Worm (Caenorhabditis elegans) whole organism, L1 larva: ENCODE results near the gene abhd-14.
A peak's percentile ranks its signal among the peaks of the same experiment; 100 is the strongest.

Experiments
- C16A3.4 ChIP-seq: fragments of 150-350 bp; optimal IDR thresholded peaks from 2 replicates; lab custom pipeline; 2014; ENCODE audit warnings: missing biosample characterization, missing genetic modification characterization
- C34B4.2 ChIP-seq: sonication (generic microtip); optimal IDR thresholded peaks from 2 replicates; lab custom pipeline; 2017; ENCODE audit warnings: mild to moderate bottlenecking, missing genetic modification characterization, missing compliant biosample characterization
- F16B12.6 ChIP-seq: fragments of 150-350 bp; optimal IDR thresholded peaks from 2 replicates; lab custom pipeline; 2014; ENCODE audit warnings: missing biosample characterization, missing genetic modification characterization
- alr-1 ChIP-seq: fragments of 200-800 bp; sonication (Bioruptor generic); optimal IDR thresholded peaks from 2 replicates; lab custom pipeline; 2018; ENCODE audit warnings: borderline replicate concordance, mild to moderate bottlenecking, missing genetic modification characterization, missing compliant biosample characterization
- aly-2 ChIP-seq: fragments of 150-350 bp; optimal IDR thresholded peaks from 2 replicates; lab custom pipeline; 2014; ENCODE audit warnings: missing biosample characterization, missing genetic modification characterization
- blmp-1 ChIP-seq: fragments of 150-350 bp; optimal IDR thresholded peaks from 2 replicates; lab custom pipeline; 2014; ENCODE audit warnings: missing biosample characterization, missing genetic modification characterization
- ceh-8 ChIP-seq: fragments of 200-800 bp; sonication (Bioruptor generic); optimal IDR thresholded peaks from 2 replicates; lab custom pipeline; 2018; ENCODE audit warnings: mild to moderate bottlenecking, missing genetic modification characterization, moderate library complexity, missing compliant biosample characterization
- ceh-82 ChIP-seq, 3 experiments: fragments of 150-350 bp in 1 of 3; sonication (generic microtip) in 2 of 3; optimal IDR thresholded peaks; 2 replicates each; lab custom pipeline; 2014 to 2017; ENCODE audit warnings: missing biosample characterization in 3 of 3, missing genetic modification characterization in 3 of 3
- dpl-1 ChIP-seq, 3 experiments: fragments of 150-350 bp in 2 of 3; sonication (generic microtip) in 1 of 3; optimal IDR thresholded peaks; 2 replicates each; lab custom pipeline; 2014 to 2017; ENCODE audit warnings: missing biosample characterization in 3 of 3, missing genetic modification characterization in 3 of 3, missing genetic modification reagents in 3 of 3
- dsc-1 ChIP-seq: sonication (generic microtip); optimal IDR thresholded peaks from 2 replicates; lab custom pipeline; 2016; ENCODE audit warnings: mild to moderate bottlenecking, missing genetic modification characterization, missing compliant biosample characterization
- efl-1 ChIP-seq, 4 experiments: fragments of 150-350 bp; optimal IDR thresholded peaks in 3 of 4; peaks in 1 of 4; 1 replicate in 1 of 4; 2 replicates in 3 of 4; lab custom pipeline; 2014; ENCODE audit warnings: missing biosample characterization in 2 of 4, missing genetic modification characterization in 2 of 4, missing genetic modification reagents in 2 of 4
- ets-5 ChIP-seq: fragments of 200-800 bp; sonication (Bioruptor generic); IDR thresholded peaks from 2 replicates; pipeline ENCODE4 v1.3.6; 2022; ENCODE audit warnings: missing genetic modification characterization, missing compliant biosample characterization
- fkh-10 ChIP-seq: sonication (generic microtip); optimal IDR thresholded peaks from 2 replicates; lab custom pipeline; 2017; ENCODE audit warnings: missing biosample characterization, missing genetic modification reagents, missing genetic modification characterization
- fkh-8 ChIP-seq: sonication (generic microtip); optimal IDR thresholded peaks from 2 replicates; lab custom pipeline; 2016; ENCODE audit warnings: mild to moderate bottlenecking, missing genetic modification characterization, missing compliant biosample characterization
- hlh-17 ChIP-seq: fragments of 200-800 bp; sonication (Bioruptor generic); optimal IDR thresholded peaks from 2 replicates; lab custom pipeline; 2018; ENCODE audit warnings: missing genetic modification characterization, mild to moderate bottlenecking, missing compliant biosample characterization, moderate library complexity, borderline replicate concordance
- irx-1 ChIP-seq: sonication (generic microtip); optimal IDR thresholded peaks from 2 replicates; lab custom pipeline; 2016; ENCODE audit warnings: missing genetic modification characterization, missing compliant biosample characterization
- jun-1 ChIP-seq: fragments of 150-350 bp; optimal IDR thresholded peaks from 2 replicates; lab custom pipeline; 2014; ENCODE audit warnings: missing biosample characterization, missing genetic modification reagents, missing genetic modification characterization
- lin-14 ChIP-seq: fragments of 200-800 bp; sonication (Bioruptor generic); optimal IDR thresholded peaks from 2 replicates; lab custom pipeline; 2018; ENCODE audit warnings: mild to moderate bottlenecking, missing genetic modification characterization, moderate library complexity, missing compliant biosample characterization
- lin-35 ChIP-seq, 2 experiments: fragments of 150-350 bp; optimal IDR thresholded peaks; 2 replicates each; lab custom pipeline; 2014; ENCODE audit warnings: missing biosample characterization in 2 of 2, missing genetic modification characterization in 2 of 2, missing genetic modification reagents in 2 of 2
- lin-39 ChIP-seq: fragments of 150-350 bp; optimal IDR thresholded peaks from 2 replicates; lab custom pipeline; 2014; ENCODE audit warnings: missing biosample characterization, missing genetic modification reagents, missing genetic modification characterization
- lir-3 ChIP-seq: sonication (generic microtip); optimal IDR thresholded peaks from 2 replicates; lab custom pipeline; 2016; ENCODE audit warnings: mild to moderate bottlenecking, missing genetic modification characterization, moderate library complexity, missing compliant biosample characterization; ENCODE audit not compliant: poor library complexity
- mdl-1 ChIP-seq, 2 experiments: fragments of 150-350 bp; optimal IDR thresholded peaks; 2 replicates each; lab custom pipeline; 2014 to 2017; ENCODE audit warnings: missing biosample characterization in 2 of 2, missing genetic modification characterization in 2 of 2, inconsistent platforms in 1 of 2
- mef-2 ChIP-seq: fragments of 150-350 bp; optimal IDR thresholded peaks from 2 replicates; lab custom pipeline; 2014; ENCODE audit warnings: missing biosample characterization, missing genetic modification characterization
- nhr-11 ChIP-seq: fragments of 150-350 bp; optimal IDR thresholded peaks from 2 replicates; lab custom pipeline; 2014; ENCODE audit warnings: missing biosample characterization, missing genetic modification characterization
- nhr-20 ChIP-seq: sonication (generic microtip); optimal IDR thresholded peaks from 2 replicates; lab custom pipeline; 2016; ENCODE audit warnings: mild to moderate bottlenecking, missing genetic modification characterization, missing compliant biosample characterization
- nhr-28 ChIP-seq: fragments of 150-350 bp; optimal IDR thresholded peaks from 2 replicates; lab custom pipeline; 2014; ENCODE audit warnings: missing biosample characterization, missing genetic modification characterization
- nhr-47 ChIP-seq: sonication (generic microtip); optimal IDR thresholded peaks from 2 replicates; lab custom pipeline; 2016; ENCODE audit warnings: mild to moderate bottlenecking, missing genetic modification characterization, moderate library complexity, missing compliant biosample characterization
- rnt-1 ChIP-seq: sonication (generic microtip); optimal IDR thresholded peaks from 2 replicates; lab custom pipeline; 2016; ENCODE audit warnings: mild to moderate bottlenecking, missing genetic modification characterization, moderate library complexity, missing compliant biosample characterization
- skn-1 ChIP-seq: fragments of 150-350 bp; optimal IDR thresholded peaks from 2 replicates; lab custom pipeline; 2014; ENCODE audit warnings: missing biosample characterization, missing genetic modification characterization
- snpc-4 ChIP-seq: fragments of 150-350 bp; optimal IDR thresholded peaks from 2 replicates; lab custom pipeline; 2014; ENCODE audit warnings: missing biosample characterization, missing genetic modification characterization
- snu-23 ChIP-seq: sonication (generic microtip); optimal IDR thresholded peaks from 2 replicates; lab custom pipeline; 2016; ENCODE audit warnings: missing genetic modification characterization, missing compliant biosample characterization
- sox-4 ChIP-seq: sonication (generic microtip); optimal IDR thresholded peaks from 2 replicates; lab custom pipeline; 2016; ENCODE audit warnings: missing genetic modification characterization, missing compliant biosample characterization
- sptf-1 ChIP-seq: fragments of 150-350 bp; optimal IDR thresholded peaks from 2 replicates; lab custom pipeline; 2014; ENCODE audit warnings: missing biosample characterization, missing genetic modification characterization
- tlp-1 ChIP-seq: fragments of 150-350 bp; optimal IDR thresholded peaks from 2 replicates; lab custom pipeline; 2014; ENCODE audit warnings: missing biosample characterization, missing genetic modification characterization
- unc-130 ChIP-seq: fragments of 150-350 bp; optimal IDR thresholded peaks from 2 replicates; lab custom pipeline; 2017; ENCODE audit warnings: missing biosample characterization, missing genetic modification characterization, inconsistent platforms
- unc-62 ChIP-seq: fragments of 150-350 bp; optimal IDR thresholded peaks from 2 replicates; lab custom pipeline; 2014; ENCODE audit warnings: missing biosample characterization, missing genetic modification reagents, missing genetic modification characterization
- vab-15 ChIP-seq: sonication (generic microtip); optimal IDR thresholded peaks from 2 replicates; lab custom pipeline; 2017; ENCODE audit warnings: missing genotype, mild to moderate bottlenecking, missing genetic modification characterization, missing compliant biosample characterization
- xbp-1 ChIP-seq: sonication (generic microtip); optimal IDR thresholded peaks from 2 replicates; lab custom pipeline; 2016; ENCODE audit warnings: missing genetic modification characterization, missing compliant biosample characterization
- ztf-4 ChIP-seq: fragments of 150-350 bp; optimal IDR thresholded peaks from 2 replicates; lab custom pipeline; 2014; ENCODE audit warnings: missing biosample characterization, missing genetic modification characterization

abhd-14 gene

DNA sequence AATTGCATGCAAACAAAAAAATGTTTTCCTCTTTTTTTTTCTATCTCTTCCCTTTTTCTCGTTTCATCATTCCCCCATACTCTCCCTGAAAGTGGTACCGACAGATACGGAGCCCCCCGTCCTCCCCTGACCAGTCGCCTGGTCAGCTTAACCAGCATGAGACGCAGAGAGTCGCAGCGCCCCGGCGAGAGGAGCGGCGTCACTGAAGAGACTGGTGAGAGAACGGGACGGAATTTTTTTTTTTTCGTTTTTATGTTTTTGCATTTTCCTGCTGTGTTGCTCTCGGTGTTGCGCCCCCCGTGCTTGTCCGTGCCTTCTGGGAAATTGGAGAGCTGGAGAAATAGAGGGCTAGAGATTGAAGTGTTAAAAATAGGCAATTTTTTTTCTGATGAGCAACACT, 40.5 kb upstream of the abhd-14 start (continued):
- TF ChIP-seq mdl-1 (tag; optimal IDR thresholded peaks at IDR 0.05; lab: Kevin White, UChicago) (peak in 1 of 2 experiments; percentile 64), C16A3.4 (tag; lab: Kevin White, UChicago) (peak; percentile 34), fkh-8 (tag; lab: Kevin White, UChicago) (peak; percentile 94), lir-3 (tag; lab: Kevin White, UChicago) (peak; percentile 25), sptf-1 (no peak), jun-1 (tag; lab: Kevin White, UChicago) (peak; percentile 91), dsc-1 (tag; lab: Kevin White, UChicago) (peak; percentile 35), nhr-20 (tag; lab: Kevin White, UChicago) (peak; percentile 22), nhr-28 (tag; lab: Kevin White, UChicago) (no peak), skn-1 (tag; lab: Kevin White, UChicago) (peak; percentile 85), rnt-1 (peak; percentile 71), blmp-1 (tag; lab: Kevin White, UChicago) (peak; percentile 1), ztf-4 (tag; lab: Kevin White, UChicago) (peak; percentile 85), dpl-1 (GFP tag; optimal IDR thresholded peaks at IDR 0.05; lab: Kevin White, UChicago) (peak in 2 of 3 experiments; percentile 8 to 37), aly-2 (tag; lab: Kevin White, UChicago) (peak; percentile 60), xbp-1 (tag; lab: Kevin White, UChicago) (peak; percentile 53), F16B12.6 (tag; lab: Kevin White, UChicago) (peak; percentile 10), nhr-47 (tag; lab: Kevin White, UChicago) (peak; percentile 85), irx-1 (tag; lab: Kevin White, UChicago) (peak; percentile 59), nhr-11 (tag; lab: Kevin White, UChicago) (peak; percentile 70), tlp-1 (tag; lab: Kevin White, UChicago) (no peak), lin-14 (GFP tag; lab: Kevin White, UChicago) (peak; percentile 97), sox-4 (tag; lab: Kevin White, UChicago) (peak; percentile 43), unc-62 (GFP tag; lab: Kevin White, UChicago) (no peak), snpc-4 (tag; lab: Kevin White, UChicago) (peak; percentile 36), ets-5 (GFP tag; lab: Robert Waterston, UW) (no peak), hlh-17 (GFP tag; lab: Kevin White, UChicago) (no peak), unc-130 (tag; lab: Kevin White, UChicago) (peak; percentile 49), mef-2 (tag; lab: Kevin White, UChicago) (no peak), C34B4.2 (tag; lab: Kevin White, UChicago) (no peak), snu-23 (peak; percentile 71), lin-35 (GFP tag; optimal IDR thresholded peaks at IDR 0.05; lab: Kevin White, UChicago) (peak in 1 of 2 experiments; percentile 62), efl-1 (optimal IDR thresholded peaks at IDR 0.05; lab: Kevin White, UChicago) (peak; percentile 64 to 71), efl-1 (GFP tag; optimal IDR thresholded peaks at IDR 0.05 in 1 of 2; lab: Kevin White, UChicago) (peak; percentile 35 to 93), ceh-8 (GFP tag; lab: Kevin White, UChicago) (no peak), lin-39 (tag; lab: Kevin White, UChicago) (no peak), fkh-10 (peak; percentile 97)
- TF ChIP-seq, all 84 proteins: peak for 46

DNA sequence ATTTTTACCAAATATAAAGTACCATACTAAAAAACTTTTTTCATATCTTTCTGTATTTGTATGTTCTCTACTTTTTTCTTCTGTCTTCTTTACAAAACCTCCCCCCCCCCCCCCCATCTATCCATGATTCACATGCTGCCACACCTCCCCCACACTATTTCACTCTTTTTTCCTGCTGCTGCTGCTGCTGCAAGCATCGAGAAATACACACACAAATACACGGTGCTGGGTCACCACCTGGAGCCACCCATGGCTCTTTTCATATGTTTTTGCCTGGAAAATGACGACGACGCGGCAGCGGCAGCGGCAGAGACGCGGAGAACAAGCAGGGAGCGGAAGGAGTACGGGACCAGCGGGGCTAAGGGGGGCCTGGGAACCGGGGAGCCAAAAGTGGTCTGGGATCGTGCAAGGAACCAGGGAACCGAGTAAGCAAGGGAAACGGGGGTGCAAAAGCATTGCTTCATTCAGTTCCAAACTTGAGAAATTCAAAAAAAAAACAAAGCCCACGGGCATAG, 38.9 kb upstream of the abhd-14 start:
- no peak for TF ChIP-seq unc-130 (tag; lab: Kevin White, UChicago)
- TF ChIP-seq tlp-1 (tag; lab: Kevin White, UChicago), result no peak
- no peak for TF ChIP-seq lin-39 (tag; lab: Kevin White, UChicago)

DNA sequence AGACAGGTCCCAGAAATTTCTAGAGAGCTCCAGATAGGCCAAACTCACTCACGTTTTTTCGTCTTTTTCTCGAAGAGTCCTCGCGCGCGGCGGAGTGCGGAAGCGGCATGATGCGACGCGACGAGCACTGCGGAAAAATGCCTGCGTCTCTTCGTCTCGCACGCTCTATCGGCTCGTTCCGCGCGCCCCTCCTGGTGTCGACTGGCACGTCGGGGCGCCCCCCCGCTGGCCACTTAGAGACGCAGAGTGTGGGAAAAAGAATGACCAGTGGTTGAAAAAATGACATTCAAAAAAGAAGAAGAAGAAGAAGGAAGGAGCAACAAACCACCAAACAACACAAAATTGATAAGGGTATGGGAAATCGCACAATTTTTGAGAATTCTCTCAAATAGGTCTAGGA, 37.6 kb upstream of the abhd-14 start, which contains the start of gene znf-782:
znf-782 (minus strand) TSS at position 96 of the 400 bp plus-strand sequence.
- peak; percentile 56 for TF ChIP-seq ztf-4 (tag; lab: Kevin White, UChicago)
- no peak for TF ChIP-seq alr-1
- TF ChIP-seq ceh-82 (tag; optimal IDR thresholded peaks at IDR 0.05; lab: Kevin White, UChicago), result peak in 1 of 3 experiments; percentile 42
- no peak for TF ChIP-seq efl-1 (optimal IDR thresholded peaks at IDR 0.05; lab: Kevin White, UChicago)
- TF ChIP-seq efl-1 (GFP tag; optimal IDR thresholded peaks at IDR 0.05 in 1 of 2; lab: Kevin White, UChicago), result peak in 1 of 2 experiments; percentile 78
- peak; percentile 57 for TF ChIP-seq jun-1 (tag; lab: Kevin White, UChicago)
- peak; percentile 52 for TF ChIP-seq ceh-8 (GFP tag; lab: Kevin White, UChicago)
- no peak for TF ChIP-seq vab-15 (tag; lab: Kevin White, UChicago)
